Fruit fly (Drosophila melanogaster): Measurements from ENCODE around the gene Ten-m.

DNA sequence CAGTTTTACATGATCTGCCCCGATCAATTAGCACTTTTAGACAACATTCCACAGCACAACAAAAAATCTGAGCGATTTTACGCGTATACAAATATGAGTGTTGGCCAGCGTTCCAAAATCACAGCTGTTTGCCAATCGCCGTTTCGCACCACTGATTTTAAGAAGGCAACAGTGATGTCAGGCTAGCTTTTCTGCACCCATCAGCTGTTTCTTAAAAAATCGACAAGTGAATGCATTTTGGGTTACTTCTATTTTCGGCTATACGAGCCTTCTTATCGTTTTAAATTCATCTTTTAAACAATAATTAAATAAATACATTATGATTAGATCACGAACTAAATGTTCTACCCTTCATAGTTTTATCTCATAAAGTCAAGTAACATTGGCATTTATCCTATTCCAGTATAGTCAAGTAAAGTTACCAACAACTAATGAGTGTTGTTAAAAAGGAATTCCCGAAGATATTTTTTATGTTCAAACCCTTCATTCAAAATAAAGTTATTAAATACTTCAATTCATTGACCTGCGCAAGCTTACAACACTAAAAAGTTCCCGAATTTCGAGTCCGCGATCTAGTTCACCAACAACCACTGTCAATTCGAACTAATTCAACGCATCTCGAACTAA is 144.8 kb downstream of the Ten-m start, which contains the start of the genes Rich and Ddx1:
- no peak for TF ChIP-seq CG34367 (tag; optimal IDR thresholded peaks at IDR 0.05)
- no peak for TF ChIP-seq rn (GFP tag; IDR thresholded peaks at IDR 0.05)
- TF ChIP-seq D1 (tag; optimal IDR thresholded peaks at IDR 0.05): no peak
- peak; percentile 4 for TF ChIP-seq Pif1B (GFP tag; optimal IDR thresholded peaks at IDR 0.05)
